Worm (Caenorhabditis elegans) whole organism, L2 larva: Measurements from ENCODE around the gene otpl-3.

Experiments
- aly-2 ChIP-seq: fragments of 150-350 bp; optimal IDR thresholded peaks from 2 replicates; lab custom pipeline; 2014; ENCODE audit warnings: missing biosample characterization, missing genetic modification characterization
- ama-1 ChIP-seq: fragments of 150-350 bp; optimal IDR thresholded peaks from 2 replicates; lab custom pipeline; 2018; ENCODE audit warnings: inconsistent platforms
- ceh-82 ChIP-seq: fragments of 150-350 bp; optimal IDR thresholded peaks from 2 replicates; lab custom pipeline; 2014; ENCODE audit warnings: missing biosample characterization, missing genetic modification characterization
- dmd-4 ChIP-seq: sonication (generic microtip); optimal IDR thresholded peaks from 2 replicates; lab custom pipeline; 2017; ENCODE audit warnings: missing biosample characterization, missing genetic modification characterization
- elt-1 ChIP-seq: fragments of 150-350 bp; optimal IDR thresholded peaks from 2 replicates; lab custom pipeline; 2014; ENCODE audit warnings: missing biosample characterization, missing genetic modification characterization
- nhr-10 ChIP-seq: sonication (generic microtip); optimal IDR thresholded peaks from 2 replicates; lab custom pipeline; 2017; ENCODE audit warnings: missing biosample characterization, missing genetic modification characterization
- nhr-12 ChIP-seq: fragments of 150-350 bp; optimal IDR thresholded peaks from 2 replicates; lab custom pipeline; 2014; ENCODE audit warnings: missing biosample characterization, missing genetic modification characterization
- nhr-25 ChIP-seq: fragments of 150-350 bp; sonication (generic microtip); optimal IDR thresholded peaks from 3 replicates; lab custom pipeline; 2014; ENCODE audit warnings: missing biosample characterization, missing genetic modification characterization
- nhr-77 ChIP-seq: fragments of 150-350 bp; optimal IDR thresholded peaks from 2 replicates; lab custom pipeline; 2014; ENCODE audit warnings: missing biosample characterization, missing genetic modification characterization
- ztf-11 ChIP-seq: sonication (generic microtip); optimal IDR thresholded peaks from 2 replicates; lab custom pipeline; 2017; ENCODE audit warnings: missing biosample characterization, missing genetic modification characterization

DNA sequence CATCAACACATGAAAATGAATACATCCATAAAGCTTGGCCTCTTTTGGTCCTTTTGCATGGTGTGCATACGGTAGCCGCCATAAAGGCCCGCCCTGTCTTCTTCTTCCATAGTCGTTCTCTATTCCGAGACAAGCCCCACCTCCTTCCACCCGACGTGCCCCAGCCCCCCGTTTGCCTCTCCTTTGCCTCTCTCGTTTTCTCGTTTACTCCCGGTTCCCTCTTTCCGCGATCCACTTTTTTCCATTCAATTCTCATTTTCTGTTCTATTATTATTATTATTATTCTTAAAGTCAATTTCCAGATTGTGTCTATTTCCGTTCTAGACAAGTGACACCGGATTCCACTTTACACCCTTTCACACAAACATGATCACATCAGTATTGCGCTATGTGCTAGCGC is 35.2 kb downstream of the otpl-3 start, which contains the start of gene unc-6:
- TF ChIP-seq ama-1 (lab: Kevin White, UChicago) = no peak
- no peak for TF ChIP-seq dmd-4
- no peak for TF ChIP-seq nhr-12 (tag; lab: Kevin White, UChicago)
- TF ChIP-seq nhr-25 (tag; lab: Kevin White, UChicago) = no peak
- TF ChIP-seq nhr-10 (tag; lab: Kevin White, UChicago) = no peak
- TF ChIP-seq ceh-82 = no peak
- TF ChIP-seq elt-1 = no peak
- no peak for TF ChIP-seq aly-2
- TF ChIP-seq ztf-11 (tag; lab: Kevin White, UChicago) = no peak
- TF ChIP-seq nhr-77 = no peak
